Fruit fly (Drosophila melanogaster) whole organism, embryonic: ENCODE measurements around the gene wapl.

Source experiments
- ATbp ChIP-seq: fragments of 200-800 bp; sonication (Bioruptor generic); optimal IDR thresholded peaks from 2 replicates; lab custom pipeline; 2017; ENCODE audit warnings: missing biosample characterization, mild to moderate bottlenecking, missing genetic modification characterization, missing genetic modification reagents
- Atf-2 ChIP-seq: fragments of 200-800 bp; sonication (Bioruptor generic); optimal IDR thresholded peaks from 2 replicates; lab custom pipeline; 2016; ENCODE audit warnings: missing biosample characterization, missing genetic modification characterization
- Bteb2 ChIP-seq: fragments of 200-800 bp; sonication (Bioruptor generic); optimal IDR thresholded peaks from 2 replicates; lab custom pipeline; 2016; ENCODE audit warnings: missing biosample characterization, missing genetic modification characterization
- CG10209 ChIP-seq: fragments of 200-800 bp; sonication (Bioruptor generic); optimal IDR thresholded peaks from 3 replicates; lab custom pipeline; 2017; ENCODE audit warnings: missing biosample characterization, mild to moderate bottlenecking, missing genetic modification characterization, missing genetic modification reagents
- CG11398 ChIP-seq: fragments of 200-800 bp; sonication (Bioruptor generic); optimal IDR thresholded peaks from 2 replicates; lab custom pipeline; 2016; ENCODE audit warnings: missing biosample characterization, missing genetic modification characterization
- CG13123 ChIP-seq: fragments of 200-800 bp; sonication (Bioruptor generic); optimal IDR thresholded peaks from 2 replicates; lab custom pipeline; 2016; ENCODE audit warnings: missing biosample characterization, missing genetic modification characterization
- CG13287 ChIP-seq: fragments of 200-800 bp; sonication (Bioruptor generic); IDR thresholded peaks from 2 replicates; pipeline ENCODE4 v1.3.6; 2022; ENCODE audit warnings: missing biosample characterization, missing genetic modification characterization; ENCODE audit not compliant: partially characterized antibody
- CG1529 ChIP-seq: fragments of 200-800 bp; sonication (Bioruptor generic); optimal IDR thresholded peaks from 3 replicates; lab custom pipeline; 2018; ENCODE audit warnings: missing biosample characterization, missing genetic modification characterization
- CG18619 ChIP-seq: fragments of 200-800 bp; sonication (Bioruptor generic); optimal IDR thresholded peaks from 3 replicates; lab custom pipeline; 2017; ENCODE audit warnings: missing biosample characterization, mild to moderate bottlenecking, missing genetic modification characterization
- CG30431 ChIP-seq: fragments of 200-800 bp; sonication (Bioruptor generic); optimal IDR thresholded peaks from 2 replicates; lab custom pipeline; 2017; ENCODE audit warnings: missing biosample characterization, missing genetic modification characterization
- CG31441 ChIP-seq: fragments of 200-800 bp; sonication (Bioruptor generic); IDR thresholded peaks from 2 replicates; pipeline ENCODE4 v1.3.6; 2022; ENCODE audit warnings: missing biosample characterization, missing genetic modification characterization
- CG3995 ChIP-seq: fragments of 200-800 bp; sonication (Bioruptor generic); optimal IDR thresholded peaks from 3 replicates; lab custom pipeline; 2016; ENCODE audit warnings: missing biosample characterization, missing genetic modification characterization
- CG4707 ChIP-seq: fragments of 200-800 bp; sonication (Bioruptor generic); optimal IDR thresholded peaks from 2 replicates; lab custom pipeline; 2018; ENCODE audit warnings: missing biosample characterization, mild to moderate bottlenecking, missing genetic modification characterization, moderate library complexity
- CG7556 ChIP-seq: fragments of 200-800 bp; sonication (Bioruptor generic); optimal IDR thresholded peaks from 2 replicates; lab custom pipeline; 2017; ENCODE audit warnings: missing biosample characterization, mild to moderate bottlenecking, missing genetic modification characterization
- CG8944 ChIP-seq: fragments of 200-800 bp; sonication (Bioruptor generic); optimal IDR thresholded peaks from 3 replicates; lab custom pipeline; 2016; ENCODE audit warnings: missing biosample characterization, missing genetic modification characterization
- CHES-1-like ChIP-seq: fragments of 200-800 bp; sonication (Bioruptor generic); optimal IDR thresholded peaks from 2 replicates; lab custom pipeline; 2016; ENCODE audit warnings: missing biosample characterization, missing genetic modification characterization
- E2f2 ChIP-seq: fragments of 200-800 bp; sonication (Bioruptor generic); IDR thresholded peaks from 2 replicates; pipeline ENCODE4 v1.3.6; 2022; ENCODE audit warnings: missing biosample characterization, missing genetic modification characterization
- Elba2 ChIP-seq: fragments of 200-800 bp; sonication (Bioruptor generic); optimal IDR thresholded peaks from 3 replicates; lab custom pipeline; 2016; ENCODE audit warnings: missing biosample characterization, missing genetic modification characterization
- Fer2 ChIP-seq: fragments of 200-800 bp; sonication (Bioruptor generic); optimal IDR thresholded peaks from 2 replicates; lab custom pipeline; 2018; ENCODE audit warnings: missing biosample characterization, mild to moderate bottlenecking, missing genetic modification characterization, moderate library complexity
- Lpt ChIP-seq: fragments of >200 bp; optimal IDR thresholded peaks from 2 replicates; lab custom pipeline; 2018; ENCODE audit warnings: missing biosample characterization, missing genetic modification characterization
- MTF-1 ChIP-seq: fragments of 200-800 bp; sonication (Bioruptor generic); optimal IDR thresholded peaks from 2 replicates; lab custom pipeline; 2018; ENCODE audit warnings: missing biosample characterization, mild to moderate bottlenecking, missing genetic modification characterization, borderline replicate concordance
- Neu2 ChIP-seq: fragments of 200-800 bp; sonication (Bioruptor generic); optimal IDR thresholded peaks from 3 replicates; lab custom pipeline; 2016; ENCODE audit warnings: missing biosample characterization, missing genetic modification characterization, borderline replicate concordance
- Nf-YB ChIP-seq: fragments of 200-800 bp; sonication (Bioruptor generic); optimal IDR thresholded peaks from 3 replicates; lab custom pipeline; 2019; ENCODE audit warnings: missing biosample characterization, mild to moderate bottlenecking, missing genetic modification characterization, moderate library complexity
- Opbp ChIP-seq: fragments of 200-800 bp; sonication (Bioruptor generic); IDR thresholded peaks from 3 replicates; pipeline ENCODE4 v1.3.6; 2022; ENCODE audit warnings: missing biosample characterization, missing genetic modification characterization; ENCODE audit not compliant: partially characterized antibody
- Sry-δ ChIP-seq: fragments of 200-800 bp; sonication (Bioruptor generic); optimal IDR thresholded peaks from 2 replicates; lab custom pipeline; 2016; ENCODE audit warnings: missing biosample characterization, missing genetic modification characterization
- Stat92E ChIP-seq, 3 experiments: fragments of >200 bp in 2 of 3; fragments of 200-800 bp in 1 of 3; sonication (Bioruptor generic) in 1 of 3; optimal IDR thresholded peaks; 2 replicates each; lab custom pipeline; 2017 to 2019; ENCODE audit warnings: missing biosample characterization in 3 of 3, missing genetic modification characterization in 3 of 3, mild to moderate bottlenecking in 1 of 3, moderate library complexity in 1 of 3
- Xbp1 ChIP-seq: fragments of 200-800 bp; sonication (Bioruptor generic); optimal IDR thresholded peaks from 3 replicates; lab custom pipeline; 2016; ENCODE audit warnings: missing biosample characterization, mild to moderate bottlenecking, missing genetic modification characterization
- ato ChIP-seq: fragments of 200-800 bp; sonication (Bioruptor generic); IDR thresholded peaks from 2 replicates; pipeline ENCODE4 v1.3.6; 2022; ENCODE audit warnings: missing biosample characterization, missing genetic modification characterization; ENCODE audit not compliant: partially characterized antibody
- bbx ChIP-seq: fragments of 200-800 bp; sonication (Bioruptor generic); IDR thresholded peaks from 2 replicates; pipeline ENCODE4 v1.3.6; 2022; ENCODE audit warnings: missing biosample characterization, missing genetic modification characterization; ENCODE audit not compliant: partially characterized antibody
- cg ChIP-seq: fragments of 200-800 bp; sonication (Bioruptor generic); optimal IDR thresholded peaks from 3 replicates; lab custom pipeline; 2019; ENCODE audit warnings: missing biosample characterization, mild to moderate bottlenecking, missing genetic modification characterization, moderate library complexity
- ci ChIP-seq: fragments of 200-800 bp; sonication (Bioruptor generic); IDR thresholded peaks from 3 replicates; pipeline ENCODE4 v1.3.6; 2022; ENCODE audit warnings: missing biosample characterization, missing genetic modification characterization
- crol ChIP-seq: fragments of 200-800 bp; sonication (Bioruptor generic); IDR thresholded peaks from 2 replicates; pipeline ENCODE4 v1.3.6; 2022; ENCODE audit warnings: missing biosample characterization, missing genetic modification characterization
- dm ChIP-seq: fragments of 200-800 bp; sonication (Bioruptor generic); optimal IDR thresholded peaks from 3 replicates; lab custom pipeline; 2016; ENCODE audit warnings: missing biosample characterization, missing genetic modification characterization
- fd102C ChIP-seq: fragments of 200-800 bp; sonication (Bioruptor generic); optimal IDR thresholded peaks from 2 replicates; lab custom pipeline; 2018; ENCODE audit warnings: missing biosample characterization, mild to moderate bottlenecking, missing genetic modification characterization, moderate library complexity
- ftz-f1 ChIP-seq: fragments of 200-800 bp; sonication (Bioruptor generic); optimal IDR thresholded peaks from 2 replicates; lab custom pipeline; 2016; ENCODE audit warnings: missing biosample characterization, missing genetic modification characterization
- gro ChIP-seq: fragments of 200-800 bp; sonication (Bioruptor generic); optimal IDR thresholded peaks from 2 replicates; lab custom pipeline; 2016; ENCODE audit warnings: missing biosample characterization, missing genetic modification characterization
- insv ChIP-seq, 2 experiments: fragments of 200-800 bp; sonication (Bioruptor generic); optimal IDR thresholded peaks; 3 replicates each; lab custom pipeline; 2016 to 2018; ENCODE audit warnings: missing biosample characterization in 2 of 2, missing genetic modification characterization in 2 of 2
- lov ChIP-seq, 2 experiments: fragments of 200-800 bp in 1 of 2; fragments of >200 bp in 1 of 2; sonication (Bioruptor generic) in 1 of 2; IDR thresholded peaks in 1 of 2; optimal IDR thresholded peaks in 1 of 2; 2 replicates in 1 of 2; 3 replicates in 1 of 2; pipeline versions ENCODE4 v1.3.6 to Lab custom; 2017 to 2022; ENCODE audit warnings: missing biosample characterization in 1 of 2, missing genetic modification characterization in 1 of 2
- pfk ChIP-seq: fragments of 200-800 bp; sonication (Bioruptor generic); optimal IDR thresholded peaks from 2 replicates; lab custom pipeline; 2018; ENCODE audit warnings: missing biosample characterization, mild to moderate bottlenecking, missing genetic modification characterization, moderate library complexity
- salm ChIP-seq: fragments of 200-800 bp; sonication (Bioruptor generic); optimal IDR thresholded peaks from 2 replicates; lab custom pipeline; 2018; ENCODE audit warnings: missing biosample characterization, mild to moderate bottlenecking, missing genetic modification characterization
- sc ChIP-seq, 3 experiments: fragments of >200 bp in 2 of 3; fragments of 200-800 bp in 1 of 3; sonication (Bioruptor generic) in 1 of 3; optimal IDR thresholded peaks; 2 replicates in 2 of 3; 3 replicates in 1 of 3; lab custom pipeline; 2017; ENCODE audit warnings: mild to moderate bottlenecking in 1 of 3, missing biosample characterization in 1 of 3, missing genetic modification characterization in 1 of 3, missing genetic modification reagents in 1 of 3
- sima ChIP-seq: fragments of 200-800 bp; sonication (Bioruptor generic); optimal IDR thresholded peaks from 2 replicates; lab custom pipeline; 2016; ENCODE audit warnings: missing biosample characterization, missing genetic modification characterization
- slbo ChIP-seq: fragments of 200-800 bp; sonication (Bioruptor generic); IDR thresholded peaks from 2 replicates; pipeline ENCODE4 v1.3.6; 2022; ENCODE audit warnings: missing biosample characterization, missing genetic modification characterization
- tio ChIP-seq: fragments of 200-800 bp; sonication (Bioruptor generic); optimal IDR thresholded peaks from 2 replicates; lab custom pipeline; 2017; ENCODE audit warnings: missing biosample characterization, missing genetic modification characterization, inconsistent platforms
- trh ChIP-seq: fragments of 200-800 bp; sonication (Bioruptor generic); optimal IDR thresholded peaks from 2 replicates; lab custom pipeline; 2016; ENCODE audit warnings: missing biosample characterization, missing genetic modification characterization
- vvl ChIP-seq: fragments of 200-800 bp; sonication (Bioruptor generic); IDR thresholded peaks from 2 replicates; pipeline ENCODE4 v1.3.6; 2022; ENCODE audit warnings: missing biosample characterization, missing genetic modification characterization
- z ChIP-seq: fragments of 200-800 bp; sonication (Bioruptor generic); IDR thresholded peaks from 3 replicates; pipeline ENCODE4 v1.3.6; 2022; ENCODE audit warnings: missing biosample characterization, missing genetic modification characterization

The wapl gene

DNA sequence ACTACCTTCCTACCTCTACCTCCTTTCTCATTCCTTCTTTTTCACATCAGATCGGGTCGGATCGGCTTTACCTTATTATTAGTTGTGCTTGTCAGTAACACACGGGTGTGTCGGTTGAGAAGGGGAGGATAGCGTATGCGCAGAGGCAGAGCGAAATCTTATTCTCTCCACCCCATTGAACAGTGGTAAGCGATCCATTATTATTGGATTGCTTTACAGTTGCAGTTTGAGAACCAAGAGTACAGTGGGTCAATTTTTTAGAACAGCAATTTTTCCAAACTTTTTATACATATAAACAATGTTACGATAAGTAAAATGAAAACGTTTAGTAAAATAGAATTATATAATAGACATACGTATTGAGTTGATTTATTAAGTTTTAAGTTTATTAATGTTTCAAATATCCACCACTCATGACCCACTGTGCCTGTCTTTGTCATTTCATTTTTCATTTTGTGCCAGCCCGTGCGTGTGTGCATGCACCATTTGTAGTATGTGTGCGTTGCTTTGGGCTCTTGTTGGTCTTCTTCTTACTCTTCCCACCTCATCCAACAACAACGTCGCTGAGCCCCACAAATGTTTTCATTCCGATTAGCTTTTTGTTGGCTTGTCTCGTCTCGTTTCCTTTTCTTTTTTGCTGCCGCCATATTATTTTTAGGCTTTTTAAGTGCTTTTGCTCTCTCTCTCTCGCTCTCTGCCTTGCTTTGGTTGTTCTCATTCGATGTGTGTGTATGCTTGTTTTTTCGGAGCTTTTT, 21.0 kb downstream of the wapl start (continued):
- TF ChIP-seq sc (optimal IDR thresholded peaks at IDR 0.05; lab: Kevin White, UChicago) (no peak), sc (GFP tag; optimal IDR thresholded peaks at IDR 0.05; lab: Kevin White, UChicago) (peak; percentile 98), Bteb2 (GFP tag; lab: Kevin White, UChicago) (peak; percentile 97), tio (peak; percentile 99), CG30431 (GFP tag; lab: Kevin White, UChicago) (peak; percentile 98), Elba2 (GFP tag; lab: Kevin White, UChicago) (peak; percentile 91), MTF-1 (GFP tag; lab: Kevin White, UChicago) (peak; percentile 98), Fer2 (tag; lab: Kevin White, UChicago) (peak; percentile 99), gro (GFP tag; lab: Kevin White, UChicago) (peak; percentile 92), CG11398 (peak; percentile 67), pfk (GFP tag; lab: Kevin White, UChicago) (peak; percentile 75), vvl (GFP tag; lab: Robert Waterston, UW) (peak; percentile 99), slbo (GFP tag; lab: Robert Waterston, UW) (peak; percentile 99), E2f2 (GFP tag; lab: Robert Waterston, UW) (peak; percentile 79), fd102C (GFP tag; lab: Kevin White, UChicago) (peak; percentile 97), insv (GFP tag; optimal IDR thresholded peaks at IDR 0.05; lab: Kevin White, UChicago) (peak; percentile 60 to 84), Nf-YB (GFP tag; lab: Kevin White, UChicago) (peak; percentile 88), ATbp (GFP tag; lab: Kevin White, UChicago) (peak; percentile 98), CG4707 (GFP tag; lab: Kevin White, UChicago) (peak; percentile 97), lov (optimal IDR thresholded peaks at IDR 0.05; lab: Kevin White, UChicago) (no peak), lov (GFP tag; IDR thresholded peaks at IDR 0.05; lab: Robert Waterston, UW) (peak; percentile 96), CG1529 (peak; percentile 99), CG13287 (GFP tag; lab: Robert Waterston, UW) (peak; percentile 70), ci (GFP tag; lab: Robert Waterston, UW) (peak; percentile 98), CG3995 (peak; percentile 86), cg (GFP tag; lab: Kevin White, UChicago) (peak; percentile 65), CG31441 (GFP tag; lab: Robert Waterston, UW) (peak; percentile 91), sima (peak; percentile 89), z (peak; percentile 79), crol (peak; percentile 82), CG7556 (GFP tag; lab: Kevin White, UChicago) (peak; percentile 99), Atf-2 (peak; percentile 85), ftz-f1 (GFP tag; lab: Kevin White, UChicago) (peak; percentile 32), Stat92E (GFP tag; optimal IDR thresholded peaks at IDR 0.05; lab: Kevin White, UChicago) (peak in 1 of 3 experiments; percentile 98), CG8944 (peak; percentile 78), Xbp1 (GFP tag; lab: Kevin White, UChicago) (peak; percentile 98), Opbp (GFP tag; lab: Robert Waterston, UW) (peak; percentile 56; the same call in 1 of the 3 replicates), bbx (peak; percentile 49), ato (peak; percentile 61), salm (tag; lab: Kevin White, UChicago) (peak; percentile 99), CG10209 (GFP tag; lab: Kevin White, UChicago) (peak; percentile 99), Lpt (GFP tag; lab: Kevin White, UChicago) (no peak), Sry-δ (GFP tag; lab: Kevin White, UChicago) (no peak), Neu2 (peak; percentile 53), CG13123 (GFP tag; lab: Kevin White, UChicago) (peak; percentile 97), dm (GFP tag; lab: Kevin White, UChicago) (peak; percentile 71), trh (GFP tag; lab: Kevin White, UChicago) (peak; percentile 97), CHES-1-like (GFP tag; lab: Kevin White, UChicago) (peak; percentile 87), CG18619 (GFP tag; lab: Kevin White, UChicago) (peak; percentile 99)
